Worm (Caenorhabditis elegans): ENCODE data around the gene R05G6.10.

DNA sequence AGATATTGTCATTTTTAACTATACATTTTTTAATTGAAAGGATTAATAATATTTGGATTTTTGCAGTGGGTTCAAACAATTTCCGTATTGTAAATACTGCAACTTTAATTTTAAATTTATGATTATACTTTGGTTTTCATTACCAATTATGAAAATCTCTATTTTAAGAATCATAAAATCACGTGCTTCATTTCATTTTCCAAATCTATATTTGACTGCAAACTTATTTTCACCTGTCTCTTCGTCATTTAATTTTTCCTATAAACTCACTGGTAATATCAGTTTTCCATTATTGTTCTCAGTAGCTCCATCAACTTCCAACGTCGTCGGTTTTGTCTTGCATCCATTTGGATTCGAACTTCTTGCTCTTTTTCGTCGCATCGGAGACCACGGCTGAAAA, 10.0 kb downstream of the R05G6.10 start, which contains the start of gene R05G6.1:
- TF ChIP-seq T22C8.4 (GFP tag; IDR thresholded peaks at IDR 0.05) (no peak), cog-1 (tag; optimal IDR thresholded peaks at IDR 0.05) (no peak), flt-1 (GFP tag; IDR thresholded peaks at IDR 0.05) (no peak), ztf-29 (GFP tag; IDR thresholded peaks at IDR 0.05) (no peak), med-1 (GFP tag; optimal IDR thresholded peaks at IDR 0.05; ENCODE audit: insufficient read depth) (no peak), tab-1 (GFP tag; IDR thresholded peaks at IDR 0.05) (no peak)

Measured in whole organism, midembryonic.